Worm (Caenorhabditis elegans) whole organism, young adult: ENCODE data around the gene F25B4.7.

Experiments
- B0261.1 ChIP-seq: sonication (generic microtip); optimal IDR thresholded peaks from 2 replicates; lab custom pipeline; 2016; ENCODE audit warnings: mild to moderate bottlenecking, missing genetic modification characterization, moderate library complexity, missing compliant biosample characterization
- C17E4.6 ChIP-seq: fragments of 200-800 bp; sonication (Bioruptor generic); IDR thresholded peaks from 2 replicates; pipeline ENCODE4 v1.3.6; 2022; ENCODE audit warnings: missing genetic modification reagents, missing genetic modification characterization, missing compliant biosample characterization
- F23B12.7 ChIP-seq: sonication (generic microtip); optimal IDR thresholded peaks from 2 replicates; lab custom pipeline; 2017; ENCODE audit warnings: missing genetic modification characterization, mild to moderate bottlenecking, missing compliant biosample characterization, antibody characterized with exemption, moderate library complexity; ENCODE audit not compliant: insufficient read depth
- F33H1.4 ChIP-seq: fragments of 200-800 bp; sonication (Bioruptor generic); IDR thresholded peaks from 2 replicates; pipeline ENCODE4 v1.3.6; 2022; ENCODE audit warnings: missing genetic modification reagents, missing genetic modification characterization, missing compliant biosample characterization
- F37B4.10 ChIP-seq: fragments of 200-800 bp; sonication (Bioruptor generic); IDR thresholded peaks from 2 replicates; pipeline ENCODE4 v1.3.6; 2022; ENCODE audit warnings: missing genetic modification characterization, missing compliant biosample characterization
- F39B2.1 ChIP-seq: fragments of 200-800 bp; sonication (Bioruptor generic); IDR thresholded peaks from 2 replicates; pipeline ENCODE4 v1.3.6; 2022; ENCODE audit warnings: missing genetic modification reagents, missing genetic modification characterization, missing compliant biosample characterization
- F49E8.2 ChIP-seq: sonication (generic microtip); optimal IDR thresholded peaks from 3 replicates; lab custom pipeline; 2017; ENCODE audit warnings: missing genetic modification characterization, mild to moderate bottlenecking, missing compliant biosample characterization, antibody characterized with exemption, moderate library complexity; ENCODE audit not compliant: insufficient read depth
- F52B5.7 ChIP-seq: sonication (generic microtip); optimal IDR thresholded peaks from 2 replicates; lab custom pipeline; 2016; ENCODE audit warnings: mild to moderate bottlenecking, missing genetic modification characterization, missing compliant biosample characterization
- T07F8.4 ChIP-seq: sonication (generic microtip); optimal IDR thresholded peaks from 2 replicates; lab custom pipeline; 2016; ENCODE audit warnings: mild to moderate bottlenecking, missing genetic modification characterization, moderate library complexity, missing compliant biosample characterization
- Y53G8AR.9 ChIP-seq: fragments of 200-800 bp; sonication (Bioruptor generic); conservative IDR thresholded peaks from 2 replicates; pipeline ENCODE4 v1.3.6; 2022; ENCODE audit warnings: missing genetic modification reagents, missing genetic modification characterization, missing compliant biosample characterization
- Y79H2A.3 ChIP-seq: fragments of 200-800 bp; sonication (Bioruptor generic); conservative IDR thresholded peaks from 2 replicates; pipeline ENCODE4 v1.3.6; 2022; ENCODE audit warnings: missing genetic modification reagents, missing genetic modification characterization, missing compliant biosample characterization
- atf-7 ChIP-seq: sonication (generic microtip); optimal IDR thresholded peaks from 2 replicates; lab custom pipeline; 2017; ENCODE audit warnings: mild to moderate bottlenecking, missing genetic modification characterization, missing compliant biosample characterization
- attf-5 ChIP-seq: fragments of 200-800 bp; sonication (Bioruptor generic); optimal IDR thresholded peaks from 2 replicates; lab custom pipeline; 2018; ENCODE audit warnings: mild to moderate bottlenecking, missing genetic modification characterization, missing compliant biosample characterization
- attf-6 ChIP-seq: fragments of 200-800 bp; sonication (Bioruptor generic); IDR thresholded peaks from 2 replicates; pipeline ENCODE4 v1.3.6; 2022; ENCODE audit warnings: missing genetic modification reagents, missing genetic modification characterization, missing compliant biosample characterization
- cebp-1 ChIP-seq, 2 experiments: fragments of 200-800 bp in 1 of 2; sonication (Bioruptor generic) in 1 of 2; sonication (generic microtip) in 1 of 2; IDR thresholded peaks in 1 of 2; optimal IDR thresholded peaks in 1 of 2; 2 replicates each; pipeline versions ENCODE4 v1.3.6 to Lab custom; 2017 to 2022; ENCODE audit warnings: missing compliant biosample characterization in 2 of 2, missing genetic modification characterization in 2 of 2, mild to moderate bottlenecking in 1 of 2, missing genetic modification reagents in 1 of 2, moderate library complexity in 1 of 2
- cebp-2 ChIP-seq: fragments of 200-800 bp; sonication (Bioruptor generic); IDR thresholded peaks from 2 replicates; pipeline ENCODE4 v1.3.6; 2022; ENCODE audit warnings: missing genetic modification characterization, missing compliant biosample characterization
- ceh-27 ChIP-seq: fragments of 200-800 bp; sonication (Bioruptor generic); optimal IDR thresholded peaks from 2 replicates; lab custom pipeline; 2018; ENCODE audit warnings: mild to moderate bottlenecking, missing genetic modification characterization, moderate library complexity, missing compliant biosample characterization
- ceh-58 ChIP-seq: fragments of 200-800 bp; sonication (Bioruptor generic); IDR thresholded peaks from 2 replicates; pipeline ENCODE4 v1.3.6; 2022; ENCODE audit warnings: missing genetic modification characterization, missing compliant biosample characterization
- dox-1 ChIP-seq: fragments of 200-800 bp; sonication (Bioruptor generic); IDR thresholded peaks from 2 replicates; pipeline ENCODE4 v1.3.6; 2022; ENCODE audit warnings: missing genetic modification reagents, missing genetic modification characterization, missing compliant biosample characterization
- dpff-1 ChIP-seq: sonication (generic microtip); optimal IDR thresholded peaks from 2 replicates; lab custom pipeline; 2017; ENCODE audit warnings: mild to moderate bottlenecking, missing genetic modification characterization, missing compliant biosample characterization
- egl-18 ChIP-seq: fragments of 200-800 bp; sonication (Bioruptor generic); IDR thresholded peaks from 2 replicates; pipeline ENCODE4 v1.3.6; 2022; ENCODE audit warnings: missing genetic modification reagents, missing genetic modification characterization, missing compliant biosample characterization
- gei-17 ChIP-seq: fragments of 200-800 bp; sonication (Bioruptor generic); optimal IDR thresholded peaks from 2 replicates; lab custom pipeline; 2018; ENCODE audit warnings: mild to moderate bottlenecking, missing genetic modification characterization, missing compliant biosample characterization
- hrde-1 ChIP-seq: sonication (generic microtip); optimal IDR thresholded peaks from 2 replicates; lab custom pipeline; 2016; ENCODE audit warnings: missing genetic modification characterization, mild to moderate bottlenecking, missing compliant biosample characterization, moderate library complexity, missing genotype, missing genetic modification reagents, borderline replicate concordance
- lag-1 ChIP-seq: fragments of 200-800 bp; sonication (Bioruptor generic); IDR thresholded peaks from 2 replicates; pipeline ENCODE4 v1.3.6; 2022; ENCODE audit warnings: missing genetic modification reagents, missing genetic modification characterization, missing compliant biosample characterization
- let-607 ChIP-seq, 2 experiments: fragments of 200-800 bp in 1 of 2; sonication (Bioruptor generic) in 1 of 2; sonication (generic microtip) in 1 of 2; optimal IDR thresholded peaks; 2 replicates each; lab custom pipeline; 2016 to 2018; ENCODE audit warnings: mild to moderate bottlenecking in 2 of 2, missing compliant biosample characterization in 2 of 2, missing genetic modification characterization in 2 of 2, moderate library complexity in 2 of 2, missing genotype in 1 of 2
- lin-35 ChIP-seq, 3 experiments: fragments of 150-350 bp in 2 of 3; sonication (generic microtip) in 1 of 3; optimal IDR thresholded peaks; 2 replicates each; lab custom pipeline; 2014 to 2018; ENCODE audit warnings: missing biosample characterization in 3 of 3, missing genetic modification characterization in 3 of 3, missing genetic modification reagents in 3 of 3
- lir-1 ChIP-seq: fragments of 200-800 bp; sonication (Bioruptor generic); conservative IDR thresholded peaks from 2 replicates; pipeline ENCODE4 v1.3.6; 2022; ENCODE audit warnings: missing genetic modification reagents, missing genetic modification characterization, missing compliant biosample characterization
- madf-3 ChIP-seq: fragments of 200-800 bp; sonication (Bioruptor generic); IDR thresholded peaks from 2 replicates; pipeline ENCODE4 v1.3.6; 2022; ENCODE audit warnings: missing genetic modification reagents, missing genetic modification characterization, missing compliant biosample characterization
- mel-28 ChIP-seq: sonication (generic microtip); optimal IDR thresholded peaks from 2 replicates; lab custom pipeline; 2016; ENCODE audit warnings: borderline replicate concordance, mild to moderate bottlenecking, missing genetic modification characterization, missing compliant biosample characterization
- nhr-27 ChIP-seq: fragments of 200-800 bp; sonication (Bioruptor generic); optimal IDR thresholded peaks from 2 replicates; lab custom pipeline; 2018; ENCODE audit warnings: mild to moderate bottlenecking, missing genetic modification characterization, moderate library complexity, missing compliant biosample characterization
- nhr-90 ChIP-seq: sonication (generic microtip); optimal IDR thresholded peaks from 2 replicates; lab custom pipeline; 2016; ENCODE audit warnings: missing genotype, mild to moderate bottlenecking, missing genetic modification characterization, missing compliant biosample characterization
- pbrm-1 ChIP-seq: fragments of 200-800 bp; sonication (Bioruptor generic); IDR thresholded peaks from 2 replicates; pipeline ENCODE4 v1.3.6; 2022; ENCODE audit warnings: missing genetic modification reagents, missing genetic modification characterization, missing compliant biosample characterization
- repo-1 ChIP-seq: sonication (generic microtip); optimal IDR thresholded peaks from 2 replicates; lab custom pipeline; 2017; ENCODE audit warnings: mild to moderate bottlenecking, missing genetic modification characterization, missing compliant biosample characterization
- rpc-1 ChIP-seq, 2 experiments: fragments of 150-350 bp in 1 of 2; sonication (generic microtip) in 1 of 2; optimal IDR thresholded peaks; 2 replicates each; lab custom pipeline; 2014 to 2018; ENCODE audit warnings: missing biosample characterization in 1 of 2, missing genetic modification characterization in 1 of 2, missing genetic modification reagents in 1 of 2, missing genotype in 1 of 2
- sea-2 ChIP-seq: fragments of 200-800 bp; sonication (Bioruptor generic); IDR thresholded peaks from 2 replicates; pipeline ENCODE4 v1.3.6; 2022; ENCODE audit warnings: missing genetic modification characterization, missing compliant biosample characterization
- snpc-1.1 ChIP-seq: sonication (generic microtip); optimal IDR thresholded peaks from 2 replicates; lab custom pipeline; 2017; ENCODE audit warnings: missing genetic modification characterization, mild to moderate bottlenecking, missing compliant biosample characterization, antibody characterized with exemption, moderate library complexity, missing genotype, missing genetic modification reagents; ENCODE audit not compliant: insufficient read depth
- snpc-3.4 ChIP-seq: sonication (generic microtip); optimal IDR thresholded peaks from 2 replicates; lab custom pipeline; 2017; ENCODE audit warnings: missing genetic modification characterization, mild to moderate bottlenecking, missing compliant biosample characterization, antibody characterized with exemption, moderate library complexity, missing genotype, missing genetic modification reagents
- snpc-4 ChIP-seq, 5 experiments: fragments of 150-350 bp in 1 of 5; sonication (generic microtip) in 4 of 5; optimal IDR thresholded peaks; 2 replicates each; lab custom pipeline; 2014 to 2018; ENCODE audit warnings: missing genetic modification characterization in 5 of 5, missing biosample characterization in 3 of 5, antibody characterized with exemption in 2 of 5, mild to moderate bottlenecking in 2 of 5, missing compliant biosample characterization in 2 of 5, missing genotype in 2 of 5, moderate library complexity in 2 of 5, missing genetic modification reagents in 1 of 5
- tbx-9 ChIP-seq: sonication (generic microtip); optimal IDR thresholded peaks from 2 replicates; lab custom pipeline; 2016; ENCODE audit warnings: borderline replicate concordance, missing genetic modification characterization, inconsistent platforms, missing compliant biosample characterization
- tlf-1 ChIP-seq: fragments of 200-800 bp; sonication (Bioruptor generic); optimal IDR thresholded peaks from 2 replicates; lab custom pipeline; 2018; ENCODE audit warnings: mild to moderate bottlenecking, missing genetic modification characterization, missing compliant biosample characterization
- ztf-22 ChIP-seq: fragments of 200-800 bp; sonication (Bioruptor generic); optimal IDR thresholded peaks from 2 replicates; lab custom pipeline; 2018; ENCODE audit warnings: mild to moderate bottlenecking, missing genetic modification characterization, moderate library complexity, missing compliant biosample characterization
- ztf-25 ChIP-seq: fragments of 200-800 bp; sonication (Bioruptor generic); IDR thresholded peaks from 2 replicates; pipeline ENCODE4 v1.3.6; 2022; ENCODE audit warnings: missing genetic modification reagents, missing genetic modification characterization, missing compliant biosample characterization
- ztf-26 ChIP-seq: sonication (generic microtip); optimal IDR thresholded peaks from 2 replicates; lab custom pipeline; 2017; ENCODE audit warnings: missing genetic modification characterization, missing compliant biosample characterization
- ztf-28 ChIP-seq: fragments of 200-800 bp; sonication (Bioruptor generic); IDR thresholded peaks from 2 replicates; pipeline ENCODE4 v1.3.6; 2022; ENCODE audit warnings: missing genetic modification reagents, missing genetic modification characterization, missing compliant biosample characterization
- ztf-3 ChIP-seq: fragments of 200-800 bp; sonication (Bioruptor generic); optimal IDR thresholded peaks from 2 replicates; lab custom pipeline; 2018; ENCODE audit warnings: mild to moderate bottlenecking, missing genetic modification characterization, missing compliant biosample characterization

The F25B4.7 gene

DNA sequence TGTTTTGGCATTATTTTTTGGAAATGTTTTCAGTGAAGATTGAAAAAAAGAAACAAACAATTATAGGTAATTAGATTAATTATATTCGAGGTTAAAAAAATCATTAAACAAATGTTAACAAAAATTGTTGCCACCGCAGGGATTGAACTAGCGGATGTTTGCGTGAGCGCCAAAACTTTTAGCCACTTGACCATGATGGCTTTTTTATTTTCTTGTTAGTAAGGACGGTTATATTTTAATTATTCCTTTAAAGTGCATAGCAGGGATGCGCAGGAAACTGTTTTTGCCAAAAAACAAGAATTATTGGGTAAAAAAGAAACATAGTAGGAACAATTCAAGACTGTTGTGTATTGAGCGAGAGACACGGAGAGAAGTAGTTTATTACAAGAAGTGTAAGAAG is 19.7 kb downstream of the F25B4.7 start (continued):
- TF ChIP-seq C17E4.6 (no peak), snpc-3.4 (tag; lab: Kevin White, UChicago) (peak; percentile 73), tbx-9 (tag; lab: Kevin White, UChicago) (no peak), lin-35 (GFP tag; optimal IDR thresholded peaks at IDR 0.05; lab: Kevin White, UChicago) (no peak), attf-6 (peak; percentile 85), ztf-25 (GFP tag; lab: Robert Waterston, UW) (peak; percentile 82; the same call in 1 of the 2 replicates), ceh-58 (peak; percentile 92), pbrm-1 (GFP tag; lab: Robert Waterston, UW) (peak; percentile 77), F37B4.10 (no peak), F52B5.7 (peak; percentile 79), ztf-26 (tag; lab: Kevin White, UChicago) (peak; percentile 33), rpc-1 (optimal IDR thresholded peaks at IDR 0.05; lab: Kevin White, UChicago) (peak; percentile 92), rpc-1 (tag; optimal IDR thresholded peaks at IDR 0.05; lab: Kevin White, UChicago) (peak; percentile 93), egl-18 (no peak), gei-17 (GFP tag; lab: Kevin White, UChicago) (no peak), snpc-4 (GFP tag; optimal IDR thresholded peaks at IDR 0.05; lab: Kevin White, UChicago) (peak; percentile 59), snpc-4 (tag; optimal IDR thresholded peaks at IDR 0.05; lab: Kevin White, UChicago) (peak in 1 of 4 experiments; percentile 56), mel-28 (tag; lab: Kevin White, UChicago) (no peak), F49E8.2 (peak; percentile 72), snpc-1.1 (tag; lab: Kevin White, UChicago) (peak; percentile 30), Y53G8AR.9 (peak; percentile 84), madf-3 (GFP tag; lab: Robert Waterston, UW) (peak; percentile 74; the same call in 1 of the 2 replicates), ztf-28 (GFP tag; lab: Robert Waterston, UW) (0 out of 2 replicates have a peak, but pooled peaks have one; percentile 20), B0261.1 (tag; lab: Kevin White, UChicago) (peak; percentile 70), ceh-27 (GFP tag; lab: Kevin White, UChicago) (no peak), dpff-1 (tag; lab: Kevin White, UChicago) (peak; percentile 56), Y79H2A.3 (GFP tag; lab: Robert Waterston, UW) (0 out of 2 replicates have a peak, but pooled peaks have one; percentile 34), nhr-27 (no peak), F33H1.4 (peak; percentile 63), ztf-3 (GFP tag; lab: Kevin White, UChicago) (no peak), ztf-22 (no peak), atf-7 (tag; lab: Kevin White, UChicago) (peak; percentile 77), attf-5 (GFP tag; lab: Kevin White, UChicago) (no peak), repo-1 (tag; lab: Kevin White, UChicago) (peak; percentile 79), tlf-1 (GFP tag; lab: Kevin White, UChicago) (peak; percentile 27), F39B2.1 (GFP tag; lab: Robert Waterston, UW) (0 out of 2 replicates have a peak, but pooled peaks have one; percentile 64), lir-1 (GFP tag; lab: Robert Waterston, UW) (no peak), cebp-2 (GFP tag; lab: Robert Waterston, UW) (peak; percentile 94), let-607 (tag; optimal IDR thresholded peaks at IDR 0.05; lab: Kevin White, UChicago) (peak in 1 of 2 experiments; percentile 54), F23B12.7 (tag; lab: Kevin White, UChicago) (no peak), nhr-90 (tag; lab: Kevin White, UChicago) (peak; percentile 70), T07F8.4 (peak; percentile 36), lag-1 (GFP tag; lab: Robert Waterston, UW) (no peak), sea-2 (GFP tag; lab: Robert Waterston, UW) (no peak), hrde-1 (tag; lab: Kevin White, UChicago) (peak; percentile 84), cebp-1 (GFP tag; IDR thresholded peaks at IDR 0.05; lab: Robert Waterston, UW) (0 out of 2 replicates have a peak, but pooled peaks have one; percentile 18), cebp-1 (tag; optimal IDR thresholded peaks at IDR 0.05; lab: Kevin White, UChicago) (no peak), dox-1 (0 out of 2 replicates have a peak, but pooled peaks have one; percentile 26)
